Worm (Caenorhabditis elegans) whole organism, L4/young adult: Measurements from ENCODE around the gene srt-68.

Source experiments
- W03F9.2 ChIP-seq: fragments of 150-350 bp; optimal IDR thresholded peaks from 2 replicates; lab custom pipeline; 2014; ENCODE audit warnings: missing biosample characterization, missing genetic modification characterization
- dao-5 ChIP-seq: sonication (generic microtip); optimal IDR thresholded peaks from 2 replicates; lab custom pipeline; 2016; ENCODE audit warnings: missing genotype, missing genetic modification characterization, moderate library complexity, missing compliant biosample characterization
- him-1 ChIP-seq: sonication (generic microtip); optimal IDR thresholded peaks from 2 replicates; lab custom pipeline; 2016; ENCODE audit warnings: missing genotype, missing genetic modification reagents, missing genetic modification characterization, missing compliant biosample characterization

Gene srt-68

DNA sequence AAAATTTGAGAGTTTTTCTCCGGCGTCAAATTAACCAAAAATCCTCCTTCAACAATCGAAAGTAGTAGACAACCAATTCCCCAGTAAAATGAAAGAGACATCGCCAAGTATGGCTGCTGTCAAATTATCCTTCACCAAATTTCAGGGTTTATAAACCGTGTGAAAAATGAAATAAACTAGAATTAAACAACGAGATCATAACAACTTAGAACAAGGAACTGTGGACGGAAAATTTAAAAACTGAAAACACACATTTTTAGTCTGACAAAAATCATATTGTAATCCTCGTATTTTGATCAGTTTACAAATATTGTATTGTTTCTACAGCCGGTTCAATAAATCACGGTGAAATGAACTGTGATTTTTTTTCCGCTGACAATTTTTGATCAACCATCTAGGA, 11.1 kb upstream of the srt-68 start, which contains the start of gene cest-30:
Gene cest-30, minus strand, starts transcription at position 101 of the 400 bp plus-strand sequence.
- TF ChIP-seq dao-5 (tag; lab: Kevin White, UChicago): no peak
- no peak for TF ChIP-seq W03F9.2 (tag; lab: Kevin White, UChicago)
- TF ChIP-seq him-1: no peak

DNA sequence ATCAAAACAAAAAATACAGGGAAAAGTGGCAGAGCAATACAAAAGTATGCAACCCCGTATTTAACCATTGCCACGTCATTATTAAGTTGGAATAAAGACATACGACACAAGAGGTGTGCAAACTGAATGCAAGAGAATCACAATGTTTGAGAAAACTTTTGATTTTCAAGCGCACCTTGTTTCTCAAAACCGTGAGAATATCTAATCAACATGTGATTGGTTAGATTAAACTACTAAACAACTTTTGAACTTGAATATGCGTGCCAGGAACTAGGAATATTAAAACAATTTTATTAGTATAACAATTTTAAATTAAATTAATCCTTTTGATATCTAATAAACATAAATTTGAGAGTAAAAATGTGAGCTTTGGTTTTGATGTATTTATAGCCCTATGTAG, 7.5 kb upstream of the srt-68 start, which contains the start of gene srt-70:
Gene srt-70, minus strand, starts transcription at position 101 of the 400 bp plus-strand sequence.
- TF ChIP-seq him-1: no peak
- no peak for TF ChIP-seq W03F9.2 (tag; lab: Kevin White, UChicago)
- no peak for TF ChIP-seq dao-5 (tag; lab: Kevin White, UChicago)

DNA sequence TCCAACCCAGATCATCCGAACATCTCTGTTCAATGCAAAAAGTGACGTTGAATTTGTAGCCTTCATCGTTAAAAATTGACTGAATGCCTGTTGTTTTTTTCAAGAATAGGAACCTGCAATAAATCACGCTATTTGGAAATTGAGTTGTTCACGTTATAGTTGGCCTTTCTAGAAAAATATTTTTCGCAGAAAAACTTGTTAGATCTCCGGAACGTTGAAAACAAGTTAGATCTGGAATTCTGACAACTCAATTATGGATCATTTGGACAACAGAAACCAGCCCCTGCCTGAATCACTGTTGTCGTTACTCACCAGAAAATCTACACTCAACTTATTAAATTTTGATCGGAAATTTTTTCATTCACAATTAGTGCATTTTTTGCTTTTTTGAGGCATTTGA, 5.4 kb upstream of the srt-68 start, which contains the start of gene srt-67:
Gene srt-67, minus strand, starts transcription at position 101 of the 400 bp plus-strand sequence.
- TF ChIP-seq W03F9.2 (tag; lab: Kevin White, UChicago) (no peak), him-1 (no peak), dao-5 (tag; lab: Kevin White, UChicago) (no peak)

DNA sequence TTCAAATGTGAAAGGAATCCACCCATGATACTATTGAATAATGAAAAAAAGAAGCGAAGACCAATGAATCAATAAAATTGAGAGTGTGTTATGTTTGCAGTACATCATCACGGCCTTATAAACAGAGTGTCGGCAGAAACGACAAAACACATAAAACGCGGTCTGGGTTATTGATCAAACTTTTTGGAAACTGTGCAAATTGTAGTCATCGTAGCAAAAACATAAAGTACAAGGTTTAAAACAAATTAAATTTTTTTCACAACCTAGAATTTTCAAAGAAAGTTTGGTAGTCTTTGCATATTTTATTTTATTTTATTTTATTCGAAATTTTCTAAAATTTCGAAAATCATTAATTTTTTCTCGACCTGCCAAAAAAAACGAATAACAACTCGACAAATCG, 8.9 kb downstream of the srt-68 start, which contains the start of gene cest-35.1:
Gene cest-35.1, minus strand, starts transcription at position 101 of the 400 bp plus-strand sequence.
- no peak for TF ChIP-seq W03F9.2 (tag; lab: Kevin White, UChicago)
- no peak for TF ChIP-seq him-1
- TF ChIP-seq dao-5 (tag; lab: Kevin White, UChicago): no peak

DNA sequence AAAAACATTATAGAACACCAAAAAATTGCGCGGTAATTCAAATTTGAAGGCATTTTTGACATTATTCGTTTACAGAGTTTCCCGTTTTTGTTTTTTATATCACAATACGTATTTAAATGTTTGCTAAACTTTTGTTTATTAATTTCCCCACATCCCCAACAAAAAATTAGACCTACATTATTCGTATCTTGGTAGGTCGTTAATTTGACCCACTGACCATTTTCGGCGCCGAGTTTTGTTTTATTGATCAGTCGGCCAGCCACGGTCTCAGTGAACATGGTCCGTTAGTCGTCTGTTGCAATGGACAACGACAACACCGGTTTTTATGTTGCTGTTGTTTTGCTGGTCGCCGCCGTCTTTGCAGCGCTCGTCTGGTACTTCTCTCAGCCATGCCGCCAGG, 12.0 kb downstream of the srt-68 start, which contains the start of gene B0238.15:
Gene B0238.15, plus strand, starts transcription at position 301 of the 400 bp plus-strand sequence.
- TF ChIP-seq W03F9.2 (tag; lab: Kevin White, UChicago) (no peak), him-1 (no peak), dao-5 (tag; lab: Kevin White, UChicago) (no peak)

DNA sequence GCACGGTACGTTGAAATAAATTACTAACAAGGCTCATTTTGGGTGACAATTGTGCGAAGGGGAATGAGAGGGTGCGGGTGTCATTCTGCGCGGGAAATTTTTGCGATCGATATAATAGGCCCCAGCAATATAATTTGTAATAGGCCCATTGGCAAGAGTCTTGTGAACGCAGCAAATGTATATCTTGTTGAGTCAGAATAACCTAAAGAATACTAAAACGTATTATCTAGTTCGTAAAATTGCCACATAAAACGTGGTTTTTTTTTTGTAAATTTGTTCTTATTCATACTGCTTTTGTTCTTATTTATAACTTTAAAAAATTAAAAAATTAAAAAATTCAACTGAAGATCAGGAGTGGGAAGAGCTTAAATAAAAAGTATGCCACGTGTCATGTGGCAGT, 12.5 kb downstream of the srt-68 start, which contains the start of gene C52A10.3:
Gene C52A10.3, minus strand, starts transcription at position 101 of the 400 bp plus-strand sequence.
- TF ChIP-seq dao-5 (tag; lab: Kevin White, UChicago) (no peak), W03F9.2 (tag; lab: Kevin White, UChicago) (no peak), him-1 (no peak)

DNA sequence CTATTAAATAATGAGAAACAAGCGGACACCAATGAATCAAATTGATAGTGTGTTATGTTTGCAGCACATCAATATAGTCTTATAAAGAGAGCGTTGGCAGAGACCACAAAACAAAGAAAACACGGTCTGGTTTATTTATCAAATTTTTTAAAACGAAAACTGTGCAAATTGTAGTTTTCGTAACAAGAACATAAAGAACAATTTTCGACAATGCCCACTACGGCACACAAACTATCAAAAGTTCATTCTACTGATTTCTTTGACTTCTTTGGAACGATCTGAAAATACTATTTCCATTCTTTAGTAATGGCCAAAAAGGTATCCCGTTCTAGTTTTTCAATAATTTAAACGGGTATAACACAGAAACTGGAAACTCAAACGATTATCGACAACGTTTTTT, 14.8 kb downstream of the srt-68 start, which contains the start of gene cest-35.2:
Gene cest-35.2, minus strand, starts transcription at position 101 of the 400 bp plus-strand sequence.
- no peak for TF ChIP-seq him-1
- no peak for TF ChIP-seq W03F9.2 (tag; lab: Kevin White, UChicago)
- no peak for TF ChIP-seq dao-5 (tag; lab: Kevin White, UChicago)

DNA sequence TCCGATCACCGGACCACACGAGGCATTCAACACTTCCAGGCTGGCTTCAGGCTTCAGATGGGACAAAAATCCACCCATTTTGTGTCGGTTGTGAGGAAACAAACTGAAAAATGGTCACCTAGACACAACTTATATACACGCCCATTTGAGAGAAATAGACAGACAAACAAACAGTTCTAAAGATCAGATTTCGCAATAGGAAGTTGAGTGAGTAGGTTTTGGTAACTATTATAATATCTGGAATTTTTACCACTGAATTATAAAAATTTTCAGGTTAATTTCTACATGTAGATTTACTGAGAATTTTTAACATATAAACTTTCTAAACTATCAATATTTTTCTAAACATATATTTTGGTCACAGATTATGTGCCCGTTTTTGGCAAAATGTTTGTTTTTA, 18.1 kb downstream of the srt-68 start, which contains the start of gene cest-32:
Gene cest-32, minus strand, starts transcription at position 115 of the 400 bp plus-strand sequence.
- TF ChIP-seq dao-5 (tag; lab: Kevin White, UChicago): no peak
- no peak for TF ChIP-seq him-1
- no peak for TF ChIP-seq W03F9.2 (tag; lab: Kevin White, UChicago)

DNA sequence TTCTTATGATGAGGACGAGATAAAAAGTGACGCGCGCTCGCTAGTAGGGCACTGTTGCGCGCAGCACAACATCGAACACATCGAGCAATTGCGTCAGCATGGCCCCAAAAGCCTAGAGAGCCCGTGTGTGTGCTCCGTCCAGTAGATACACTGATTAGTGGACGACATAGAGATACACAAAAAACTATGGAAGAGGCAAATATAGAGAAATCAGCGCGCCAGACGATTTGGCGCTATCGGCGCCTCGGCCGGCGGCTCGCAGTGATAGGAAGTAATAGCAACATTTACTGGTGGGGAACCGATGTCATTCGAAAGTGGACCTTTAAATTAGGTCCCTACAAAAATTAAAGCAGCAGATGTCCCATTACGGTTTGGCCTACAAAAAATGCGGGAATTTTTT, 23.4 kb downstream of the srt-68 start:
- no peak for TF ChIP-seq dao-5 (tag; lab: Kevin White, UChicago)
- no peak for TF ChIP-seq him-1
- TF ChIP-seq W03F9.2 (tag; lab: Kevin White, UChicago): no peak

DNA sequence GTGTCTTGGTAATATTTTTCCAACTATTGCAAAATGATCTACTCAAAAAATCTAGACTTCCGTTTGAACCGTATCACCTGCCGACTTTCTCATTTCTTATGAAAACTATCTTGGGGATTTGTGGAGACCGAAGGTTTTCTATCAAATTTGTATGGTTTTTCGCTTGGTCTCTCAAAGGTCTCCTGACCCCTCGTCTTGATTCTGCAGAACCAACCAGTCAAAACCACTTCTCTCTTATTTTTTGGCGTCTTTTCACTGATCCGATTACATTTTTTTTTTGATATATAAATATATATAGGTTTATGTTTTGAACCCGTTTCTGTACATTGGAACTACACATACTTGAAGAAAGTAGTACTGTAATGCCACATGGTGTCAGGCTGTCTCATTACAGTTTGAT, 26.3 kb downstream of the srt-68 start:
- TF ChIP-seq W03F9.2 (tag; lab: Kevin White, UChicago) (no peak), dao-5 (tag; lab: Kevin White, UChicago) (no peak), him-1 (no peak)

DNA sequence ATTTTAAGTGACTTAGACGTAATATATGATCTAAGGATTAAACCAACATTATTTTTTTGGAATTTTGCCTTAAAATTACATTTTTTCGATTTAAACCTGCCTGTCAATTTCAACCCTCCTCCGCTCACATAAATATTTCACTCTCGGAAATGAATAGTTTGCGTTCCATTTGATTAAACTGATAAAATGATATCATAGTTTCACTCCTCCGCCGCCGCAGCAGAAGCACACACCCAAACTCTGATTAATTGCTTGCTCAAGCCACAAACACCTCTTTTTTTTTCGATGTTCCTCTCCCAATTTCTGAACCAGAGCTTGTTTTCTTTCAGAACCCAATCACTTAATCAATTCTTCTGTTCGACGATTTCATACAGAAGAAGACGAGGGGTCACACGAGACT, 28.9 kb downstream of the srt-68 start, which contains the start of gene Y49G5B.1:
Gene Y49G5B.1, plus strand, starts transcription at position 324 of the 400 bp plus-strand sequence.
- TF ChIP-seq him-1 (no peak), W03F9.2 (tag; lab: Kevin White, UChicago) (no peak), dao-5 (tag; lab: Kevin White, UChicago) (no peak)

DNA sequence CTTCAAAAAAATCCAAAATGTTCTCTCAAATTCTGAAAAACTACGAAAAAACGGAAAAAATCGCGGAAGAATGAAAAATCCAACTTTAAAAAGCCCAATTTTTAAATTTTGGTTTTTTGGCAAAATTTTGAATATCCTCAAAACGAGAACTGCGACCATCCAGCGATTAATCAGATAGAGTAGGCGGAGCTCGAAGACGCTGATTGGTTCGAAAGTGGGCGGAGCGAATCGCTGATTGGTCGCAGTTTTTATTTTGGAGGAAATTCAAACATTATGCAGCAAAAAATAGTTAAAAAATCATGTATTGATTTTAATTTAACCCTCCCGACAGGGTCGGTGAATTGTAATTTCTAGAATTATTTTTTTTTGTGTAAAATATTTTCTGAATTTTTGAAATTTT, 38.2 kb downstream of the srt-68 start:
- TF ChIP-seq him-1: no peak
- TF ChIP-seq dao-5 (tag; lab: Kevin White, UChicago): no peak
- TF ChIP-seq W03F9.2 (tag; lab: Kevin White, UChicago): no peak

DNA sequence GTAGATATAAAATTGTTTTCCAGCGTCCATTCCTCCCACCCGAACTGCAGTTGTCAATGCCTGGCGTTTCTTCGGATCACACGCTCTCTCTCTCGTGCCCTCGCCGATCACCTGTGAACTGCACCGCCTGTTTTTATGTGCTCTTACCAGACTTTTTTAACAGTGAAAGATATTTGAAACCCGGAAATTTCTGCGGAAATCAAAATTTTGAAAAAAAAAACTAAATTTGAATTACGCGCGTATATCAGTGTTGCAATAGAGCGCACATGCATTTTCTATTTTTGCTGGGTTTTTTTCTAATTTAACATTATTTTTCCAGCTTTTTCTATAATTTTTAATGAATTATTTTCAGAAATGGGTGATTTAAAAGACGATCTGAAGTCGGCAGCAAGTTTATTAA, 47.8 kb downstream of the srt-68 start, which contains the start of gene ttc-37:
Gene ttc-37, plus strand, starts transcription at position 349 of the 400 bp plus-strand sequence.
- TF ChIP-seq dao-5 (tag; lab: Kevin White, UChicago) (no peak), him-1 (no peak), W03F9.2 (tag; lab: Kevin White, UChicago) (no peak)

DNA sequence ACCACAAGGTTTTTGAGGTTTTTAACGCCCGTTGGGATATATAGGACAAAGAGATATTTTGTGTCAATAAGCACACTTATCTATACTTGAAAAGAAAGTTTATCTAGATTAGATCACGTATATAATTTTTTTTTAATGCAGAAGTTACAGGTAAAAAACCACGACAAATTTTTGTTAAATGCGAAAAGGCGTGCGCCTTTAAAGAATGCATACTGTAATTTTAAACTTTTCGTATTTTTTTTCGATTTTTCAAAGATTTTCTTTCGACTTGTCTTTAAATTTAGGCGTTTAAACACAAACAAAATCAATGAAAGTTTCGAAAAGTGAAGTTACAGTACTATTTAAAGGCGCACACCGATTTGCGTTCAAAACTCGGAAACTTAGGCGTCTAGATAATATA, 48.3 kb downstream of the srt-68 start:
- TF ChIP-seq dao-5 (tag; lab: Kevin White, UChicago): no peak
- TF ChIP-seq him-1: no peak
- no peak for TF ChIP-seq W03F9.2 (tag; lab: Kevin White, UChicago)
